Fruit fly (Drosophila melanogaster) whole organism, prepupa: Measurements from ENCODE around the gene CG32453.

Experiments
- Blimp-1 ChIP-seq: fragments of 200-800 bp; sonication (Bioruptor generic); optimal IDR thresholded peaks from 3 replicates; lab custom pipeline; 2017; ENCODE audit warnings: missing biosample characterization, missing genetic modification characterization, mild to moderate bottlenecking, moderate library complexity, missing genetic modification reagents
- CG10631 ChIP-seq: fragments of 200-800 bp; sonication (Bioruptor generic); optimal IDR thresholded peaks from 2 replicates; lab custom pipeline; 2016; ENCODE audit warnings: missing biosample characterization, missing genetic modification characterization
- CG15336 ChIP-seq: fragments of 200-800 bp; sonication (Bioruptor generic); IDR thresholded peaks from 2 replicates; pipeline ENCODE4 v1.3.6; 2022; ENCODE audit warnings: missing biosample characterization, missing genetic modification characterization
- CG1621 ChIP-seq: fragments of 200-800 bp; sonication (Bioruptor generic); optimal IDR thresholded peaks from 3 replicates; lab custom pipeline; 2018; ENCODE audit warnings: missing biosample characterization, mild to moderate bottlenecking, missing genetic modification characterization
- CG34406 ChIP-seq: fragments of 200-800 bp; sonication (Bioruptor generic); optimal IDR thresholded peaks from 3 replicates; lab custom pipeline; 2016; ENCODE audit warnings: missing biosample characterization, missing genetic modification characterization
- CG3919 ChIP-seq: fragments of 200-800 bp; sonication (Bioruptor generic); optimal IDR thresholded peaks from 3 replicates; lab custom pipeline; 2016; ENCODE audit warnings: missing biosample characterization, missing genetic modification characterization
- CG6276 ChIP-seq: fragments of 200-800 bp; sonication (Bioruptor generic); optimal IDR thresholded peaks from 2 replicates; lab custom pipeline; 2017; ENCODE audit warnings: missing biosample characterization, mild to moderate bottlenecking, missing genetic modification characterization
- CG6854 ChIP-seq: fragments of 200-800 bp; sonication (Bioruptor generic); optimal IDR thresholded peaks from 2 replicates; lab custom pipeline; 2017; ENCODE audit warnings: missing biosample characterization, mild to moderate bottlenecking, missing genetic modification characterization
- CG7368 ChIP-seq: fragments of 200-800 bp; sonication (Bioruptor generic); optimal IDR thresholded peaks from 3 replicates; lab custom pipeline; 2016; ENCODE audit warnings: missing biosample characterization, missing genetic modification characterization
- CG8319 ChIP-seq: fragments of 200-800 bp; sonication (Bioruptor generic); optimal IDR thresholded peaks from 3 replicates; lab custom pipeline; 2016; ENCODE audit warnings: missing biosample characterization, missing genetic modification characterization
- Eip78C ChIP-seq: fragments of 200-800 bp; sonication (Bioruptor generic); peaks from one replicate; lab custom pipeline; 2016; ENCODE audit warnings: missing biosample characterization, missing genetic modification characterization
- Gug ChIP-seq: fragments of 200-800 bp; sonication (Bioruptor generic); IDR thresholded peaks from 2 replicates; pipeline ENCODE4 v1.3.6; 2022; ENCODE audit warnings: missing biosample characterization, missing genetic modification characterization
- Hr39 ChIP-seq: fragments of 200-800 bp; sonication (Bioruptor generic); optimal IDR thresholded peaks from 2 replicates; lab custom pipeline; 2016; ENCODE audit warnings: missing biosample characterization, missing genetic modification characterization
- Sox15 ChIP-seq: fragments of 200-800 bp; sonication (Bioruptor generic); optimal IDR thresholded peaks from 3 replicates; lab custom pipeline; 2016; ENCODE audit warnings: missing biosample characterization, missing genetic modification characterization
- cyc ChIP-seq: fragments of 200-800 bp; sonication (Bioruptor generic); optimal IDR thresholded peaks from 3 replicates; lab custom pipeline; 2016; ENCODE audit warnings: missing biosample characterization, missing genetic modification characterization
- eg ChIP-seq: fragments of 200-800 bp; sonication (Bioruptor generic); IDR thresholded peaks from 3 replicates; pipeline ENCODE4 v1.3.6; 2022; ENCODE audit warnings: missing biosample characterization, missing genetic modification characterization
- esn ChIP-seq: fragments of 200-800 bp; sonication (Bioruptor generic); optimal IDR thresholded peaks from 2 replicates; lab custom pipeline; 2016; ENCODE audit warnings: missing biosample characterization, mild to moderate bottlenecking, missing genetic modification characterization, moderate library complexity
- fd59A ChIP-seq: fragments of 200-800 bp; sonication (Bioruptor generic); optimal IDR thresholded peaks from 2 replicates; lab custom pipeline; 2017; ENCODE audit warnings: missing biosample characterization, mild to moderate bottlenecking, missing genetic modification characterization, missing genetic modification reagents
- net ChIP-seq: fragments of 200-800 bp; sonication (Bioruptor generic); optimal IDR thresholded peaks from 3 replicates; lab custom pipeline; 2016; ENCODE audit warnings: missing biosample characterization, missing genetic modification characterization
- salr ChIP-seq, 2 experiments: fragments of 200-800 bp; sonication (Bioruptor generic); optimal IDR thresholded peaks; 3 replicates each; lab custom pipeline; 2016 to 2018; ENCODE audit warnings: missing biosample characterization in 2 of 2, missing genetic modification characterization in 2 of 2, mild to moderate bottlenecking in 1 of 2
- ss ChIP-seq, 2 experiments: fragments of 200-800 bp; sonication (Bioruptor generic); optimal IDR thresholded peaks; 2 replicates in 1 of 2; 3 replicates in 1 of 2; lab custom pipeline; 2017 to 2018; ENCODE audit warnings: mild to moderate bottlenecking in 2 of 2, missing biosample characterization in 2 of 2, missing genetic modification characterization in 2 of 2, moderate library complexity in 1 of 2

Gene CG32453

dm6 chr3L:22742945-22743582 is 46.0 kb downstream of the CG32453 start (continued):
- TF ChIP-seq net: peak; percentile 26
- peak in 1 of 2 experiments; percentile 66 for TF ChIP-seq salr (GFP tag; optimal IDR thresholded peaks at IDR 0.05; lab: Kevin White, UChicago)
- peak; percentile 22; the same call in 1 of the 2 replicates for TF ChIP-seq CG15336 (GFP tag; lab: Robert Waterston, UW)
- no peak for TF ChIP-seq CG1621
- peak; percentile 51 for TF ChIP-seq CG10631
- TF ChIP-seq Hr39 (GFP tag; lab: Kevin White, UChicago): peak; percentile 41
- peak; percentile 25 for TF ChIP-seq Sox15 (GFP tag; lab: Kevin White, UChicago)
- TF ChIP-seq CG6854 (GFP tag; lab: Kevin White, UChicago): no peak
- TF ChIP-seq Gug: no peak
- TF ChIP-seq CG8319: no peak
- peak; percentile 43 for TF ChIP-seq fd59A (GFP tag; lab: Kevin White, UChicago)
- peak; percentile 4 for TF ChIP-seq CG34406 (GFP tag; lab: Kevin White, UChicago)
- TF ChIP-seq cyc (GFP tag; lab: Kevin White, UChicago): peak; percentile 29
- no peak for TF ChIP-seq CG7368 (GFP tag; lab: Kevin White, UChicago)
- no peak for TF ChIP-seq eg (GFP tag; lab: Robert Waterston, UW)
- peak; percentile 84 for TF ChIP-seq Eip78C (GFP tag; lab: Kevin White, UChicago)
- TF ChIP-seq Blimp-1 (GFP tag; lab: Kevin White, UChicago): no peak
- peak; percentile 47 for TF ChIP-seq esn (GFP tag; lab: Kevin White, UChicago)
- peak; percentile 27 for TF ChIP-seq CG6276 (GFP tag; lab: Kevin White, UChicago)
- TF ChIP-seq ss (GFP tag; optimal IDR thresholded peaks at IDR 0.05; lab: Kevin White, UChicago): no peak
- TF ChIP-seq CG3919: peak; percentile 41
